Fruit fly (Drosophila melanogaster): ENCODE data around the gene ATPsynepsilonL.
A peak's percentile ranks its signal among the peaks of the same experiment; 100 is the strongest.

The ATPsynepsilonL gene

dm6 chr3R:10132906-10133416, 11.4 kb downstream of the ATPsynepsilonL start (continued):
- TF ChIP-seq Sox14 (GFP tag; optimal IDR thresholded peaks at IDR 0.05) = no peak
- TF ChIP-seq Hr4 (GFP tag; optimal IDR thresholded peaks at IDR 0.05) = peak; percentile 46
- no peak for TF ChIP-seq fd85E (GFP tag; optimal IDR thresholded peaks at IDR 0.05)
- peak; percentile 30 for TF ChIP-seq CG6808 (GFP tag; optimal IDR thresholded peaks at IDR 0.05)
- TF ChIP-seq CG6163 (GFP tag; IDR thresholded peaks at IDR 0.05) = peak; percentile 63
- TF ChIP-seq salr (GFP tag; optimal IDR thresholded peaks at IDR 0.05) = no peak
- no peak for TF ChIP-seq CG8319 (GFP tag; optimal IDR thresholded peaks at IDR 0.05)
- peak; percentile 36 for TF ChIP-seq dsx (GFP tag; optimal IDR thresholded peaks at IDR 0.05; ENCODE audit: poor library complexity, severe bottlenecking)
- peak; percentile 15; the same call in 1 of the 3 replicates for TF ChIP-seq CG8119 (GFP tag; IDR thresholded peaks at IDR 0.05)
- peak; percentile 46 for TF ChIP-seq Met (GFP tag; optimal IDR thresholded peaks at IDR 0.05)
- TF ChIP-seq vri (GFP tag; optimal IDR thresholded peaks at IDR 0.05) = no peak
- peak; percentile 45 for TF ChIP-seq OdsH (GFP tag; optimal IDR thresholded peaks at IDR 0.05)
- no peak for TF ChIP-seq Lpt (GFP tag; optimal IDR thresholded peaks at IDR 0.05)
- TF ChIP-seq CG4318 (GFP tag; optimal IDR thresholded peaks at IDR 0.05) = no peak
- TF ChIP-seq CG6276 (GFP tag; optimal IDR thresholded peaks at IDR 0.05) = peak; percentile 15
- TF ChIP-seq eg (GFP tag; IDR thresholded peaks at IDR 0.05) = peak; percentile 66
- no peak for TF ChIP-seq CG9139 (GFP tag; optimal IDR thresholded peaks at IDR 0.05)

dm6 chr3R:10133419-10134340, 12.1 kb downstream of the ATPsynepsilonL start:
- TF ChIP-seq CG11902 (GFP tag; optimal IDR thresholded peaks at IDR 0.05) (no peak), CG6163 (GFP tag; IDR thresholded peaks at IDR 0.05) (peak; percentile 35; the same call in 2 of the 3 replicates), cyc (GFP tag; optimal IDR thresholded peaks at IDR 0.05) (no peak), Sox14 (GFP tag; optimal IDR thresholded peaks at IDR 0.05) (peak; percentile 56), Met (GFP tag; optimal IDR thresholded peaks at IDR 0.05) (no peak), ss (GFP tag; optimal IDR thresholded peaks at IDR 0.05) (peak in 1 of 2 experiments; percentile 48), CG8119 (GFP tag; IDR thresholded peaks at IDR 0.05) (no peak), Eip78C (GFP tag) (peak; percentile 75), CG11762 (GFP tag; optimal IDR thresholded peaks at IDR 0.05; ENCODE audit: insufficient read depth) (no peak), CG1621 (tag; optimal IDR thresholded peaks at IDR 0.05) (no peak), CG9139 (GFP tag; optimal IDR thresholded peaks at IDR 0.05) (peak; percentile 3), CG11294 (GFP tag; IDR thresholded peaks at IDR 0.05) (no peak), eg (GFP tag; IDR thresholded peaks at IDR 0.05) (peak; percentile 45; the same call in 1 of the 3 replicates), net (GFP tag; optimal IDR thresholded peaks at IDR 0.05) (no peak), CG32006 (GFP tag; optimal IDR thresholded peaks at IDR 0.05) (no peak), fd85E (GFP tag; optimal IDR thresholded peaks at IDR 0.05) (peak; percentile 29), CG3032 (tag; optimal IDR thresholded peaks at IDR 0.05) (no peak), Eip93F (GFP tag; optimal IDR thresholded peaks at IDR 0.05) (no peak), vri (GFP tag; optimal IDR thresholded peaks at IDR 0.05) (peak; percentile 80)

- TF ChIP-seq cyc (GFP tag; optimal IDR thresholded peaks at IDR 0.05) (peak; percentile 53), CG15336 (GFP tag; IDR thresholded peaks at IDR 0.05) (no peak), CG10669 (GFP tag; optimal IDR thresholded peaks at IDR 0.05) (no peak), fkh (GFP tag; optimal IDR thresholded peaks at IDR 0.05) (no peak), pdm3 (GFP tag; optimal IDR thresholded peaks at IDR 0.05) (peak; percentile 21), achi (GFP tag; optimal IDR thresholded peaks at IDR 0.05) (peak; percentile 33), CG1621 (tag; optimal IDR thresholded peaks at IDR 0.05) (no peak), CG6792 (GFP tag; optimal IDR thresholded peaks at IDR 0.05) (peak; percentile 31), CG8119 (GFP tag; IDR thresholded peaks at IDR 0.05) (no peak), svp (GFP tag) (no peak), dac (GFP tag; optimal IDR thresholded peaks at IDR 0.05) (no peak), Ets21C (GFP tag; optimal IDR thresholded peaks at IDR 0.05) (no peak), Sox102F (GFP tag; optimal IDR thresholded peaks at IDR 0.05) (no peak), CG7368 (GFP tag; optimal IDR thresholded peaks at IDR 0.05) (no peak), Met (GFP tag; optimal IDR thresholded peaks at IDR 0.05) (peak; percentile 33), CG16779 (tag; optimal IDR thresholded peaks at IDR 0.05) (no peak), Hr4 (GFP tag; optimal IDR thresholded peaks at IDR 0.05) (no peak), vri (GFP tag; optimal IDR thresholded peaks at IDR 0.05) (peak; percentile 25), CG9139 (GFP tag; optimal IDR thresholded peaks at IDR 0.05) (no peak), esn (GFP tag; optimal IDR thresholded peaks at IDR 0.05) (peak; percentile 65), Eip78C (GFP tag) (peak; percentile 47), OdsH (GFP tag; optimal IDR thresholded peaks at IDR 0.05) (peak; percentile 19), dsx (GFP tag; optimal IDR thresholded peaks at IDR 0.05; ENCODE audit: poor library complexity, severe bottlenecking) (peak; percentile 41), CG6163 (GFP tag; IDR thresholded peaks at IDR 0.05) (peak; percentile 61), CG3032 (tag; optimal IDR thresholded peaks at IDR 0.05) (no peak), salr (GFP tag; optimal IDR thresholded peaks at IDR 0.05) (no peak), Hr39 (GFP tag; optimal IDR thresholded peaks at IDR 0.05) (no peak), Gug (GFP tag; IDR thresholded peaks at IDR 0.05) (no peak), Lpt (GFP tag; optimal IDR thresholded peaks at IDR 0.05) (no peak), Sox14 (GFP tag; optimal IDR thresholded peaks at IDR 0.05) (peak; percentile 22)
These were observed 12.7 kb downstream of the ATPsynepsilonL start for dm6 chr3R:10134341-10134668.
